Worm (Caenorhabditis elegans) whole organism, midembryonic: Measurements from ENCODE around the gene cyp-33A1.

ENCODE experiments used
- T22C8.4 ChIP-seq: fragments of 200-800 bp; sonication (Bioruptor generic); IDR thresholded peaks from 2 replicates; pipeline ENCODE4 v1.3.6; 2022; ENCODE audit warnings: missing genetic modification characterization, missing compliant biosample characterization
- cog-1 ChIP-seq: sonication (generic microtip); optimal IDR thresholded peaks from 2 replicates; lab custom pipeline; 2016; ENCODE audit warnings: missing genetic modification characterization, missing compliant biosample characterization
- flt-1 ChIP-seq: fragments of 200-800 bp; sonication (Bioruptor generic); IDR thresholded peaks from 2 replicates; pipeline ENCODE4 v1.3.6; 2022; ENCODE audit warnings: missing genetic modification characterization, missing compliant biosample characterization
- klf-2 ChIP-seq: fragments of 200-800 bp; sonication (Bioruptor generic); conservative IDR thresholded peaks from 2 replicates; pipeline ENCODE4 v1.3.6; 2022; ENCODE audit warnings: missing genetic modification reagents, missing genetic modification characterization, missing compliant biosample characterization
- med-1 ChIP-seq: sonication (generic microtip); optimal IDR thresholded peaks from 2 replicates; lab custom pipeline; 2017; ENCODE audit warnings: missing genetic modification characterization, mild to moderate bottlenecking, missing compliant biosample characterization, antibody characterized with exemption, missing genetic modification reagents; ENCODE audit not compliant: insufficient read depth
- ref-1 ChIP-seq: fragments of 200-800 bp; sonication (Bioruptor generic); conservative IDR thresholded peaks from 2 replicates; pipeline ENCODE4 v1.3.6; 2022; ENCODE audit warnings: missing genetic modification reagents, missing genetic modification characterization, missing compliant biosample characterization
- tab-1 ChIP-seq: fragments of 200-800 bp; sonication (Bioruptor generic); IDR thresholded peaks from 2 replicates; pipeline ENCODE4 v1.3.6; 2022; ENCODE audit warnings: missing genetic modification characterization, missing compliant biosample characterization
- ztf-23 ChIP-seq: fragments of 200-800 bp; sonication (Bioruptor generic); IDR thresholded peaks from 2 replicates; pipeline ENCODE4 v1.3.6; 2022; ENCODE audit warnings: missing genetic modification reagents, missing genetic modification characterization, missing compliant biosample characterization
- ztf-29 ChIP-seq: fragments of 200-800 bp; sonication (Bioruptor generic); IDR thresholded peaks from 2 replicates; pipeline ENCODE4 v1.3.6; 2022; ENCODE audit warnings: missing genetic modification reagents, missing genetic modification characterization, missing compliant biosample characterization

Gene cyp-33A1

DNA sequence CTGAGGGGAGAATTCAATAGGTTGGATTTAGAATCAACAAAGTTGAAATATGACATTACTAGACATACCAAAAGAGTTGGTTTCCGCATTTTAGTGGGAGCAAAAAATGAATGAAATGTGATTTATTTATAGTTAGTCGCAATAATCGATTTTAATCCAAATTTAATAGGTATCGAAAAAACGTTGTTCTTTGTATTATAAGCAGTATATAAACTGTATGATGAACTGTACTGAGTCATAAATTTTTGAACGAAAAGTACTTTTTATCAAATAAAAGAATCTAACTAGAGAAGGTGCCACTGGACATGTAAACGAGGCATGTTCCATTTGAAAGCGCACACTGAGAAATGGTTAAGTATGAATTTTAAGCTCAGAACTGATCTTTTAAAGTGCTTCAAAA lies 8.6 kb upstream of the cyp-33A1 start, which contains the start of gene C12D5.9:
C12D5.9 (minus strand) TSS at position 101 of the 400 bp plus-strand sequence.
- TF ChIP-seq cog-1 (tag; lab: Kevin White, UChicago) = no peak
- TF ChIP-seq T22C8.4 (GFP tag; lab: Robert Waterston, UW) = no peak
- TF ChIP-seq ztf-23 (GFP tag; lab: Robert Waterston, UW) = no peak
- no peak for TF ChIP-seq ztf-29 (GFP tag; lab: Robert Waterston, UW)
- no peak for TF ChIP-seq tab-1 (GFP tag; lab: Robert Waterston, UW)
- no peak for TF ChIP-seq ref-1 (GFP tag; lab: Robert Waterston, UW)
- no peak for TF ChIP-seq med-1 (GFP tag; lab: Kevin White, UChicago)
- TF ChIP-seq flt-1 (GFP tag; lab: Robert Waterston, UW) = no peak
- TF ChIP-seq klf-2 = no peak

DNA sequence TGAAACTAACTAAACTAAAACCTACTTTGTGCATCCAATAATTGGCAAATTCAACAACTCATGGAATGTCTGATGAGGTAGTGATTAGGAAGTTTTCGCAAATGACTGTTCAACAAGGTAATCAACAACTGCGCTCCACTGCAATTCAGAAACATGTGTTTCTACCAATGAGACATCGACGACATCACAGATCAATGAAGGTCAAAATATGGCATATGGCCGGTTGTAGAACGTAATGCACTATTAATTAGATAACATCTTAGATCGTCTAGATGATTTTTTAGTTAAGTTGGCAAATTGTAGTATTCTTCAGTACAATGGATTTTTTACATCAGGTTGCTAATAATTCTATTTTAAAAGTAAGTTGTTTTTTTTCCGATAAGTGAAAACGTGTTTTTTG lies 4.9 kb upstream of the cyp-33A1 start, which contains the start of the genes nhr-94 and nhr-152:
nhr-94 (minus strand) TSS at position 147 of the 400 bp plus-strand sequence.
nhr-152 (plus strand) TSS at position 162 of the 400 bp plus-strand sequence.
- TF ChIP-seq med-1 (GFP tag; lab: Kevin White, UChicago) (no peak), ztf-23 (GFP tag; lab: Robert Waterston, UW) (no peak), klf-2 (no peak), T22C8.4 (GFP tag; lab: Robert Waterston, UW) (no peak), flt-1 (GFP tag; lab: Robert Waterston, UW) (no peak), cog-1 (tag; lab: Kevin White, UChicago) (no peak), ref-1 (GFP tag; lab: Robert Waterston, UW) (no peak), ztf-29 (GFP tag; lab: Robert Waterston, UW) (no peak), tab-1 (GFP tag; lab: Robert Waterston, UW) (no peak)

DNA sequence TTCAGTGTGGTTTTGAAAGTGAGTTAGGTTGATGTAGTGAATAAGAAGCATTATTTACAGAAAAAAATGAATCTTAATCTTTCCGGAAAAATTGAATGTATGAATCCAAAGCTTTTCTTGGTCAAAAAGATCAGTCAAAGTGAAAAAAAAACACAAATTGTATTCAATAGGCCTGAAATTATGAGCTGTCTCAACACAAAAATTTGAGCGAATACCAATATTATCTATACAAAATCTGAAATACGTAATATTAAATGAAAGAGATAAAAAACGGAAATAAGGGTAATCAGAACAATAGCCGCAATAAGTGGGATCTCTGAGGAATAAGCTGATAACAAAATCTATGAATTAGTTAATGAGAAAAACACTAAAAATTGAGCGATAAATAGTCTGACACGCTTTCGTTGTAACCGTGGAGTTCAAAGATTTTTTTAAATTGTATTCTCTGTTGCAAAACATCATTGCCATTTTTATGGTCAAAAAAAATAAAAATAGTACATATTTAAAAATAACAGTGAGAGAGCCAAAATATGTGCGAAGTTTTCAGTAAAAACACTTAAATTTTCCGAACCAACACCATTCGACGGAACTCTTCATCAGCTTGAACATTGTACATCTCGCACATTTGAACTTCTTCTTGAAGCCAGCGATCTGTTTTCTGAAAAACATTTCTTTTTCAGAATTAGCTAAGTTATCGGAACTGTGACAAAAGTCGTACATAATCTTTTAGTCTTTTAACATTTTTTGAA lies 2.8 kb upstream of the cyp-33A1 start, which contains the start of gene sre-11:
sre-11 (minus strand) TSS at position 51 of the 749 bp plus-strand sequence.
- TF ChIP-seq cog-1 (tag; lab: Kevin White, UChicago) (no peak), ref-1 (GFP tag; lab: Robert Waterston, UW) (no peak), ztf-29 (GFP tag; lab: Robert Waterston, UW) (no peak), ztf-23 (GFP tag; lab: Robert Waterston, UW) (no peak), T22C8.4 (GFP tag; lab: Robert Waterston, UW) (no peak), flt-1 (GFP tag; lab: Robert Waterston, UW) (no peak), med-1 (GFP tag; lab: Kevin White, UChicago) (no peak), tab-1 (GFP tag; lab: Robert Waterston, UW) (no peak), klf-2 (no peak)

DNA sequence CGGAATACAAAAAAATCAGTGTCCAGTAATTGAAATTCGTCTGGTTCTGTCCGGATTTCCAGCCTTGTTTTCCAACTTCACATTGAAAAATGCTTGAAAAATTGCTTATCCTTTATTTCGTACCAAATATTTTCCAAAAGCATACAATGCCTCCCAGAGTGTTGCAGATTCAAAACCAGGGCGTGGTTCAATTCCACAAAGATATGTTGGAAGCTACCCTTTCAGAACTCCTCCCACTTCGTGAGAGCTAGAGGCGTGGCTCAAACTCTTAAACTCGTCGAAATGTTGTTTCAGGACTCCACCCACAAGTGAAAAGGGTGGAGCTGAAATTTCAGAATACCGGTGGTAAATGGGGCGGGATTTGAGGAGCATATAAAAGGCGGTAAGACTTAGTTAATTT lies 5.4 kb downstream of the cyp-33A1 start, which contains the start of gene C12D5.3:
C12D5.3 (plus strand) TSS at position 301 of the 400 bp plus-strand sequence.
- TF ChIP-seq med-1 (GFP tag; lab: Kevin White, UChicago) (no peak), tab-1 (GFP tag; lab: Robert Waterston, UW) (no peak), ztf-23 (GFP tag; lab: Robert Waterston, UW) (no peak)

DNA sequence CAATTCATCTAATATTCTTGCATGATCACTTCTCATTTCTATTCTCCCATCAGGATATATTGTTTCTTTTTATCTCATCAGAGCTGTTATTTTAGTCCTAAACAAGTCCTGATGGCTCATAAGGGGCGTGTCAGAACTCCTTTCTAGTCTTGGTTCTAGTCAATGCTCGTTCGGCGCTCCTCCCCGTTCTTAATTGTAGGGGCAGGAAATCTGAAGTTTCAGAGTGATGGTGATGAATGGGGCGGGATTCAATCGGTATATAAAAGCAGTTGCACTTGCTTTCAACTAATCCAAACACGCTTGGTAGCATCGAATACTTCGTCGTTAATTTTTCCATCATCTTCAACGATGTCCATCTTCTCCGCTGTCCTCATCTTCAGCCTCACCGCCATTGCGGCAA lies 9.0 kb downstream of the cyp-33A1 start, which contains the start of gene C12D5.4:
C12D5.4 (plus strand) TSS at position 301 of the 400 bp plus-strand sequence.
- no peak for TF ChIP-seq ref-1 (GFP tag; lab: Robert Waterston, UW)
- TF ChIP-seq ztf-29 (GFP tag; lab: Robert Waterston, UW) = no peak
- TF ChIP-seq flt-1 (GFP tag; lab: Robert Waterston, UW) = no peak
- TF ChIP-seq T22C8.4 (GFP tag; lab: Robert Waterston, UW) = no peak
- no peak for TF ChIP-seq ztf-23 (GFP tag; lab: Robert Waterston, UW)

DNA sequence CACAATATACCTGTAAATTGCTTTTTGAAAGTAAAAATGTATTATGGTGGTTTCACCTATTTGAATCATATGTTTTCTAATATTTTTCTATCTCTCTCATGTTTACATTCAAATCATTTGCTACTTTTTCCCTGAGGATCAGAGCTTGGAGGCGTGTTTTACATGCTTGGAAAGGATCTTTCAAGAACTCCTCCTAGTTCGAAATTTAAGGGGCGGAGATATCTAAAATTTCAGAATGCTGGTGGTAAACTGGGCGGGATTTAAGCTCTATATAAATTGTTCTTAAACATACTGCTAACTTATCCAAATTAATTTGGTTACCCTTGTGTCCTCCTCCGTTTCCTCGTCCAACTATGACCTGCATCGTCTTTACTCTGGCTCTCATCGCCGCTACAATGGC lies 13.3 kb downstream of the cyp-33A1 start, which contains the start of gene C12D5.5:
C12D5.5 (plus strand) TSS at position 301 of the 400 bp plus-strand sequence.
- no peak for TF ChIP-seq ztf-23 (GFP tag; lab: Robert Waterston, UW)
- TF ChIP-seq T22C8.4 (GFP tag; lab: Robert Waterston, UW) = no peak
- TF ChIP-seq flt-1 (GFP tag; lab: Robert Waterston, UW) = no peak
- TF ChIP-seq ref-1 (GFP tag; lab: Robert Waterston, UW) = no peak
- no peak for TF ChIP-seq cog-1 (tag; lab: Kevin White, UChicago)
- TF ChIP-seq klf-2 = no peak
- TF ChIP-seq tab-1 (GFP tag; lab: Robert Waterston, UW) = no peak
- no peak for TF ChIP-seq ztf-29 (GFP tag; lab: Robert Waterston, UW)
- no peak for TF ChIP-seq med-1 (GFP tag; lab: Kevin White, UChicago)

DNA sequence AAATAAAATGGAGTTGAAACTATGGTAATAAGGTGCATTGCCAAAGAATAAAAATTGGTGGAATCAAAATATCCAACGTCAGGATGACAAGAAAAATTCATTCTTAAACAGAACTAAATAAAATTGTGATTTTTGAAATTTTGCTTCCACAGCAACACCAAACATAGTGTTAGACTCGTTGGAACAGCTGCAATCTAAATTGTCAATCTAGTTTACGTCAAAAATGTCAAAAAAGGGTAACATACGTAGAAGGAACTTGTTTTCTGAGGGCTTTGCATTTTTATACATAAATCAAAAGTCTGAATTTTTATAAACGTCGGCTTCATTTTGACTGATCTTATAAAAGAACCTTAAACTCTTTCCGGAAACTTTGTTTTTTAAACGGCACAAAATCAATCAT lies 27.7 kb downstream of the cyp-33A1 start, which contains the start of gene srh-200:
srh-200 (minus strand) TSS at position 101 of the 400 bp plus-strand sequence.
- TF ChIP-seq klf-2 = no peak
- TF ChIP-seq T22C8.4 (GFP tag; lab: Robert Waterston, UW) = no peak
- no peak for TF ChIP-seq tab-1 (GFP tag; lab: Robert Waterston, UW)
- TF ChIP-seq flt-1 (GFP tag; lab: Robert Waterston, UW) = no peak
- no peak for TF ChIP-seq ztf-29 (GFP tag; lab: Robert Waterston, UW)
- TF ChIP-seq cog-1 (tag; lab: Kevin White, UChicago) = no peak
- TF ChIP-seq ztf-23 (GFP tag; lab: Robert Waterston, UW) = no peak
- no peak for TF ChIP-seq med-1 (GFP tag; lab: Kevin White, UChicago)

DNA sequence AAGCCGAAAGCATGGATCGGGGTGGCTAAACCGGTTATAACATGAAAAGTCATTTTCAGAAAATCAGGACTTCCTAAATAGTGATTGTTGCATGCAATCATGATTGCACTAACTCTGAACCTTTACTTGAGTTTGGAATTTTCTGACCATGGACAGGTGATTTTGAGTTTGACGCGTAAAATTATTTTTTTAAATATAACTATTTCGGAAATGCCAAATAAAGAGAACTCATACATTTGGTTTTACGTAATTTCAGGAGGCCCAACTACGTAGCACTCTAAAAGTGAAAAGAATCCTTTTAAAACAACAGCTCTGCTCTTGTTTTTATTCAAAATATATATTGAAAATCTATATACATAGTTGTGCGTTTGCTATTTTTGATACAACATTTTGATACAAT lies 29.5 kb downstream of the cyp-33A1 start, which contains the start of gene srh-234:
srh-234 (minus strand) TSS at position 101 of the 400 bp plus-strand sequence.
- no peak for TF ChIP-seq med-1 (GFP tag; lab: Kevin White, UChicago)
- no peak for TF ChIP-seq cog-1 (tag; lab: Kevin White, UChicago)
- TF ChIP-seq tab-1 (GFP tag; lab: Robert Waterston, UW) = no peak
- no peak for TF ChIP-seq ztf-29 (GFP tag; lab: Robert Waterston, UW)
- TF ChIP-seq klf-2 = no peak
- TF ChIP-seq flt-1 (GFP tag; lab: Robert Waterston, UW) = no peak
- TF ChIP-seq ref-1 (GFP tag; lab: Robert Waterston, UW) = no peak
- no peak for TF ChIP-seq ztf-23 (GFP tag; lab: Robert Waterston, UW)
- TF ChIP-seq T22C8.4 (GFP tag; lab: Robert Waterston, UW) = no peak
